Worm (Caenorhabditis elegans) whole organism, L3 larva: ENCODE measurements around the gene srg-44.

Experiments
- egl-27 ChIP-seq: sonication (generic microtip); optimal IDR thresholded peaks from 4 replicates; lab custom pipeline; 2017; ENCODE audit warnings: missing biosample characterization, missing genetic modification reagents, missing genetic modification characterization
- elt-1 ChIP-seq: fragments of 150-350 bp; optimal IDR thresholded peaks from 2 replicates; lab custom pipeline; 2014; ENCODE audit warnings: missing biosample characterization, missing genetic modification characterization
- jun-1 ChIP-seq: fragments of 150-350 bp; optimal IDR thresholded peaks from 2 replicates; lab custom pipeline; 2014; ENCODE audit warnings: missing biosample characterization, missing genetic modification reagents, missing genetic modification characterization
- nhr-12 ChIP-seq: fragments of 150-350 bp; optimal IDR thresholded peaks from 2 replicates; lab custom pipeline; 2014; ENCODE audit warnings: missing biosample characterization, missing genetic modification characterization
- nhr-28 ChIP-seq: fragments of 150-350 bp; optimal IDR thresholded peaks from 2 replicates; lab custom pipeline; 2014; ENCODE audit warnings: missing biosample characterization, missing genetic modification characterization
- nhr-76 ChIP-seq: fragments of 150-350 bp; sonication (generic microtip); optimal IDR thresholded peaks from 5 replicates; lab custom pipeline; 2014; ENCODE audit warnings: missing biosample characterization, missing genetic modification characterization
- pha-4 ChIP-seq: fragments of 150-350 bp; optimal IDR thresholded peaks from 2 replicates; lab custom pipeline; 2014; ENCODE audit warnings: missing biosample characterization, missing genetic modification reagents, missing genetic modification characterization
- skn-1 ChIP-seq: fragments of 150-350 bp; optimal IDR thresholded peaks from 2 replicates; lab custom pipeline; 2014; ENCODE audit warnings: missing biosample characterization, missing genetic modification characterization
- tbx-2 ChIP-seq: sonication (generic microtip); optimal IDR thresholded peaks from 2 replicates; lab custom pipeline; 2016; ENCODE audit warnings: mild to moderate bottlenecking, missing genetic modification characterization, missing compliant biosample characterization
- unc-62 ChIP-seq: fragments of 150-350 bp; sonication (generic microtip); optimal IDR thresholded peaks from 4 replicates; lab custom pipeline; 2014; ENCODE audit warnings: missing biosample characterization, missing genetic modification reagents, missing genetic modification characterization
- zag-1 ChIP-seq: fragments of 150-350 bp; optimal IDR thresholded peaks from 2 replicates; lab custom pipeline; 2014; ENCODE audit warnings: missing biosample characterization, missing genetic modification characterization

DNA sequence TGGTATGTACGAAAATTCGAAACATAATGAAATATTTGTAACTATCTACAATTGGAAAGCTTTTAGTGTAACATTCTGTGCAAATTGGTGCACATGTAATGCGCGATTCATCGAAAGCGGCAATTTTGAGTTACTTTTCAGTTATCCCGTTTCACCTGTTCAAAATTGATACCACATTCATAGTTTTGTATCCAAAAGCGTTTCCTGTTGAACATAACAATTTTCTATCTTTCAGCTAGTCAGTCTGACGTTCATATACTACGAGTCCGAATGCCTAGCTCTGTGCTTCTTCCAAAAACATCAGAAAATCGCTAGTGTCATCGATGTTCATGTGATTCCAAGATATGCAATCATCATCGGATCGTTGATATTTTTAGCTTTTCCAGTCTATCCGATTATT lies 25.2 kb upstream of the srg-44 start:
- TF ChIP-seq pha-4 (tag; lab: Kevin White, UChicago) (no peak), tbx-2 (no peak), jun-1 (tag; lab: Kevin White, UChicago) (no peak), zag-1 (no peak), nhr-28 (tag; lab: Kevin White, UChicago) (no peak), skn-1 (tag; lab: Kevin White, UChicago) (no peak), nhr-76 (tag; lab: Kevin White, UChicago) (no peak), egl-27 (tag; lab: Kevin White, UChicago) (no peak), unc-62 (no peak), elt-1 (tag; lab: Kevin White, UChicago) (no peak), nhr-12 (tag; lab: Kevin White, UChicago) (no peak)
